Worm (Caenorhabditis elegans): ENCODE measurements around the gene fbxa-1.

- no peak for TF ChIP-seq jun-1 (tag; optimal IDR thresholded peaks at IDR 0.05)
- TF ChIP-seq ztf-11 (tag; optimal IDR thresholded peaks at IDR 0.05) = no peak
- no peak for TF ChIP-seq nhr-237 (tag; optimal IDR thresholded peaks at IDR 0.05)
- TF ChIP-seq nhr-76 (tag; optimal IDR thresholded peaks at IDR 0.05) = no peak
- no peak for TF ChIP-seq sea-2 (GFP tag; optimal IDR thresholded peaks at IDR 0.05)
- no peak for TF ChIP-seq elt-3 (tag; optimal IDR thresholded peaks at IDR 0.05)
- TF ChIP-seq unc-39 (tag; optimal IDR thresholded peaks at IDR 0.05) = no peak
- no peak for TF ChIP-seq R02D3.7 (tag; optimal IDR thresholded peaks at IDR 0.05)
Measured at ce11 chrIII:2304867-2305266, 3.1 kb downstream of the fbxa-1 start, which contains the start of gene Y54F10BM.9.

Data from whole organism, L3 larva.